Worm (Caenorhabditis elegans) whole organism, early embryonic: Measurements from ENCODE around the gene znf-207.

ENCODE experiments used
- B0310.2 ChIP-seq: sonication (generic microtip); optimal IDR thresholded peaks from 2 replicates; lab custom pipeline; 2016; ENCODE audit warnings: mild to moderate bottlenecking, missing genetic modification characterization, missing compliant biosample characterization
- aly-1 ChIP-seq: sonication (generic microtip); optimal IDR thresholded peaks from 2 replicates; lab custom pipeline; 2016; ENCODE audit warnings: missing genetic modification characterization, missing compliant biosample characterization
- ama-1 ChIP-seq: fragments of 150-350 bp; optimal IDR thresholded peaks from 2 replicates; lab custom pipeline; 2014
- ceh-13 ChIP-seq: fragments of 200-800 bp; sonication (Bioruptor generic); optimal IDR thresholded peaks from 2 replicates; lab custom pipeline; 2018; ENCODE audit warnings: mild to moderate bottlenecking, missing genetic modification characterization, missing compliant biosample characterization
- hnd-1 ChIP-seq: sonication (generic microtip); optimal IDR thresholded peaks from 2 replicates; lab custom pipeline; 2016; ENCODE audit warnings: missing genetic modification characterization, missing compliant biosample characterization
- pes-1 ChIP-seq: fragments of 200-800 bp; sonication (Bioruptor generic); IDR thresholded peaks from 2 replicates; pipeline ENCODE4 v1.3.6; 2022; ENCODE audit warnings: missing genetic modification reagents, missing genetic modification characterization, missing compliant biosample characterization
- tbx-11 ChIP-seq: fragments of 200-800 bp; sonication (Bioruptor generic); IDR thresholded peaks from 2 replicates; pipeline ENCODE4 v1.3.6; 2022; ENCODE audit warnings: missing genetic modification characterization, missing compliant biosample characterization
- tbx-37 ChIP-seq: fragments of 200-800 bp; sonication (Bioruptor generic); conservative IDR thresholded peaks from 2 replicates; pipeline ENCODE4 v1.3.6; 2022; ENCODE audit warnings: missing genetic modification reagents, missing genetic modification characterization, missing compliant biosample characterization

ce11 chrIV:11311484-11311883, 712 bp downstream of the znf-207 start:
- TF ChIP-seq ama-1 (lab: Kevin White, UChicago) = no peak
- TF ChIP-seq B0310.2 (tag; lab: Kevin White, UChicago) = no peak
- no peak for TF ChIP-seq ceh-13
- no peak for TF ChIP-seq aly-1
- TF ChIP-seq pes-1 (GFP tag; lab: Robert Waterston, UW) = no peak
- TF ChIP-seq hnd-1 = no peak
- no peak for TF ChIP-seq tbx-37 (GFP tag; lab: Robert Waterston, UW)
- no peak for TF ChIP-seq tbx-11
